Worm (Caenorhabditis elegans): ENCODE data around the gene D1022.3.

D1022.3 gene

ce11 chrII:7432327-7432726 is 23.8 kb downstream of the D1022.3 start, which contains the start of gene srd-54:
Gene srd-54 (plus strand): TSS chrII:7432627.
- TF ChIP-seq ceh-13 (GFP tag; optimal IDR thresholded peaks at IDR 0.05): no peak
- no peak for TF ChIP-seq tbx-37 (GFP tag; conservative IDR thresholded peaks at IDR 0.05)
- no peak for TF ChIP-seq sea-1 (GFP tag; conservative IDR thresholded peaks at IDR 0.05)
- no peak for TF ChIP-seq ceh-36 (tag; optimal IDR thresholded peaks at IDR 0.05)
- no peak for TF ChIP-seq ama-1 (optimal IDR thresholded peaks at IDR 0.05)
- no peak for TF ChIP-seq pes-1 (GFP tag; IDR thresholded peaks at IDR 0.05)
- no peak for TF ChIP-seq flt-1 (GFP tag; IDR thresholded peaks at IDR 0.05)
- no peak for TF ChIP-seq hmbx-1 (tag; optimal IDR thresholded peaks at IDR 0.05)
- TF ChIP-seq hmg-4 (GFP tag; optimal IDR thresholded peaks at IDR 0.05): no peak
- TF ChIP-seq F13C5.2 (tag; optimal IDR thresholded peaks at IDR 0.05): no peak

DNA sequence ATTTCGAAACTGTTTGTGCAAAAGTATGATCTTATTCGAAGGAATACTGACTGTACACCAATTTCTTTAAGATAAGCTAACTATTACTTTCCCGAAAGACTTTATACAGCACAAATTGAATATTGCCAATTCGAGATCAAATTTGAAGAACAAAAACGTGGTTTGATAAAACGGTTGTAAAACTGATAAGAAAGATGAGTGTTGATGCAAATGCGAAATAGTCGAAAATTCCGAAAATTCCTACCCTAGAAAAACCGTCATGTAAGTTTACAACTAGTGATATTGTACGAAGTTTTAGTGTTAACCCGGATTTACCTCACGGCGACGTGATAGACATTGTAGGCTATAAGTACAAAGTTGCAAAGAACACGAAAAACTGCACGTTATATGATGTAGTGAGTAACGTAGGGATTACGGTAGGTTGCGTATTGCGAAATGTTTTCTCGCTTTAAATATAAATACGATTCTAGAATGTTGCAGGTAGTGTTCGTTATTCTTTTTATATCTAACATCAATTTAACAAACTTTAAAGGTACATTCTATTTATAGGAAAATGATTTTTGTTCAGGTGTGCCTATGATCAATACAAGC is 35.2 kb downstream of the D1022.3 start:
- no peak for TF ChIP-seq ceh-13 (GFP tag; optimal IDR thresholded peaks at IDR 0.05)
- no peak for TF ChIP-seq tbx-37 (GFP tag; conservative IDR thresholded peaks at IDR 0.05)
- TF ChIP-seq pes-1 (GFP tag; IDR thresholded peaks at IDR 0.05): no peak
- TF ChIP-seq tbx-11 (GFP tag; IDR thresholded peaks at IDR 0.05): no peak
- TF ChIP-seq F13C5.2 (tag; optimal IDR thresholded peaks at IDR 0.05): no peak
- TF ChIP-seq flt-1 (GFP tag; IDR thresholded peaks at IDR 0.05): no peak
- no peak for TF ChIP-seq hnd-1 (tag; optimal IDR thresholded peaks at IDR 0.05)
- no peak for TF ChIP-seq hmbx-1 (tag; optimal IDR thresholded peaks at IDR 0.05)
- no peak for TF ChIP-seq sea-1 (GFP tag; conservative IDR thresholded peaks at IDR 0.05)
- TF ChIP-seq ceh-36 (tag; optimal IDR thresholded peaks at IDR 0.05): no peak
- no peak for TF ChIP-seq scrt-1 (GFP tag; IDR thresholded peaks at IDR 0.05)
- no peak for TF ChIP-seq B0310.2 (tag; optimal IDR thresholded peaks at IDR 0.05)
- no peak for TF ChIP-seq tra-4 (tag; optimal IDR thresholded peaks at IDR 0.05)
- no peak for TF ChIP-seq ets-7 (tag; optimal IDR thresholded peaks at IDR 0.05)
- TF ChIP-seq ama-1 (optimal IDR thresholded peaks at IDR 0.05): no peak
- TF ChIP-seq hmg-4 (GFP tag; optimal IDR thresholded peaks at IDR 0.05): no peak

DNA sequence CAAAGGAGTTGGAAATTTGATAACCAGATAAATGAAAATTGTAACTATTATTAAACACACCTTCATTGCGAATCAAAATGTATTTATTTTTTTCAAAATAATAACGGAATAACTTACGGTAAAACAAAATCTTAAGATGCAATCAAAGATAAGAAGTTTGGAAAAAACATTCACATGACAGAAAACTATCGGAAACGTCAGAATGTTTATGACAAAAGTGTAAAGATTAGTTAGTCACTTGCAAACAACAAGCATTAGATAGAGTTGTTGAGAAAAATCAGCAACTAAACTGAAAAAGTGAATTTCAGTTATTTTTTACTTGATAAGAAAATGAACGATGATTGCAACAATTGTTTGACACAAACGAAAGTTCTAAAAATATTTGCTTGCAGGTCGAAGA is 35.9 kb downstream of the D1022.3 start:
- TF ChIP-seq F13C5.2 (tag; optimal IDR thresholded peaks at IDR 0.05): no peak
- TF ChIP-seq scrt-1 (GFP tag; IDR thresholded peaks at IDR 0.05): no peak
- TF ChIP-seq sea-1 (GFP tag; conservative IDR thresholded peaks at IDR 0.05): no peak
- no peak for TF ChIP-seq flt-1 (GFP tag; IDR thresholded peaks at IDR 0.05)
- no peak for TF ChIP-seq ceh-13 (GFP tag; optimal IDR thresholded peaks at IDR 0.05)
- TF ChIP-seq hnd-1 (tag; optimal IDR thresholded peaks at IDR 0.05): no peak
- TF ChIP-seq ama-1 (optimal IDR thresholded peaks at IDR 0.05): no peak
- no peak for TF ChIP-seq ceh-36 (tag; optimal IDR thresholded peaks at IDR 0.05)
- no peak for TF ChIP-seq tra-4 (tag; optimal IDR thresholded peaks at IDR 0.05)
- no peak for TF ChIP-seq hmbx-1 (tag; optimal IDR thresholded peaks at IDR 0.05)
- TF ChIP-seq tbx-37 (GFP tag; conservative IDR thresholded peaks at IDR 0.05): no peak
- no peak for TF ChIP-seq ets-7 (tag; optimal IDR thresholded peaks at IDR 0.05)
- TF ChIP-seq pes-1 (GFP tag; IDR thresholded peaks at IDR 0.05): no peak
- no peak for TF ChIP-seq tbx-11 (GFP tag; IDR thresholded peaks at IDR 0.05)
- TF ChIP-seq hmg-4 (GFP tag; optimal IDR thresholded peaks at IDR 0.05): no peak
- no peak for TF ChIP-seq B0310.2 (tag; optimal IDR thresholded peaks at IDR 0.05)
- TF ChIP-seq aly-1 (tag; optimal IDR thresholded peaks at IDR 0.05): no peak

DNA sequence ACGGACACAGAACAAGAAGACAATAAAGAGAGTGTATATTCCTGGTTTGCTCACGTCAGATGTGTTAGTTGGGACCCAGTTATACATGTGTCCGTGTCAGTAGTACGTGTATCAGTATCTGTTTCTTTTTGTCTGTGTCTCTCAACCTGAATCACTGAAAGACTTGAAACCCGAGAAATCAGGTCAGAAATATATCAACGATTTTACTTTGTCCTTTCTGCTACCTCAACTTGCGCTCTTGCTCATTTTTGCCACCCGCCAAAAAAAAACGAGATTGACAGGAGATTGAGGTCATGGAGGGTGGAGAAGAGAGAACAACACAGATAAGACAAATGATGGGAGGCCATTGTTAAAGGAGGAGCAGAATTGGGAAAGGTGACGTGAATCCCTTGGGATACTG is 36.5 kb downstream of the D1022.3 start:
- TF ChIP-seq ceh-13 (GFP tag; optimal IDR thresholded peaks at IDR 0.05) (no peak), hmbx-1 (tag; optimal IDR thresholded peaks at IDR 0.05) (no peak), F13C5.2 (tag; optimal IDR thresholded peaks at IDR 0.05) (no peak), ama-1 (optimal IDR thresholded peaks at IDR 0.05) (no peak), ceh-36 (tag; optimal IDR thresholded peaks at IDR 0.05) (no peak), sea-1 (GFP tag; conservative IDR thresholded peaks at IDR 0.05) (no peak), tra-4 (tag; optimal IDR thresholded peaks at IDR 0.05) (no peak), tbx-11 (GFP tag; IDR thresholded peaks at IDR 0.05) (no peak), pes-1 (GFP tag; IDR thresholded peaks at IDR 0.05) (no peak), scrt-1 (GFP tag; IDR thresholded peaks at IDR 0.05) (no peak), tbx-37 (GFP tag; conservative IDR thresholded peaks at IDR 0.05) (no peak), aly-1 (tag; optimal IDR thresholded peaks at IDR 0.05) (no peak), B0310.2 (tag; optimal IDR thresholded peaks at IDR 0.05) (no peak), flt-1 (GFP tag; IDR thresholded peaks at IDR 0.05) (no peak), ets-7 (tag; optimal IDR thresholded peaks at IDR 0.05) (no peak), hmg-4 (GFP tag; optimal IDR thresholded peaks at IDR 0.05) (no peak), hnd-1 (tag; optimal IDR thresholded peaks at IDR 0.05) (no peak)

- TF ChIP-seq tbx-11 (GFP tag; IDR thresholded peaks at IDR 0.05): no peak
- TF ChIP-seq tra-4 (tag; optimal IDR thresholded peaks at IDR 0.05): no peak
- TF ChIP-seq pes-1 (GFP tag; IDR thresholded peaks at IDR 0.05): no peak
- no peak for TF ChIP-seq B0310.2 (tag; optimal IDR thresholded peaks at IDR 0.05)
- TF ChIP-seq hmbx-1 (tag; optimal IDR thresholded peaks at IDR 0.05): no peak
- no peak for TF ChIP-seq ets-7 (tag; optimal IDR thresholded peaks at IDR 0.05)
- TF ChIP-seq hnd-1 (tag; optimal IDR thresholded peaks at IDR 0.05): no peak
- TF ChIP-seq hmg-4 (GFP tag; optimal IDR thresholded peaks at IDR 0.05): no peak
- no peak for TF ChIP-seq ceh-36 (tag; optimal IDR thresholded peaks at IDR 0.05)
- TF ChIP-seq ama-1 (optimal IDR thresholded peaks at IDR 0.05): no peak
- no peak for TF ChIP-seq sea-1 (GFP tag; conservative IDR thresholded peaks at IDR 0.05)
- no peak for TF ChIP-seq ceh-13 (GFP tag; optimal IDR thresholded peaks at IDR 0.05)
- TF ChIP-seq tbx-37 (GFP tag; conservative IDR thresholded peaks at IDR 0.05): no peak
- TF ChIP-seq aly-1 (tag; optimal IDR thresholded peaks at IDR 0.05): no peak
- no peak for TF ChIP-seq scrt-1 (GFP tag; IDR thresholded peaks at IDR 0.05)
- no peak for TF ChIP-seq F13C5.2 (tag; optimal IDR thresholded peaks at IDR 0.05)
- no peak for TF ChIP-seq flt-1 (GFP tag; IDR thresholded peaks at IDR 0.05)
These were observed 42.3 kb downstream of the D1022.3 start for ce11 chrII:7413764-7414163.

DNA sequence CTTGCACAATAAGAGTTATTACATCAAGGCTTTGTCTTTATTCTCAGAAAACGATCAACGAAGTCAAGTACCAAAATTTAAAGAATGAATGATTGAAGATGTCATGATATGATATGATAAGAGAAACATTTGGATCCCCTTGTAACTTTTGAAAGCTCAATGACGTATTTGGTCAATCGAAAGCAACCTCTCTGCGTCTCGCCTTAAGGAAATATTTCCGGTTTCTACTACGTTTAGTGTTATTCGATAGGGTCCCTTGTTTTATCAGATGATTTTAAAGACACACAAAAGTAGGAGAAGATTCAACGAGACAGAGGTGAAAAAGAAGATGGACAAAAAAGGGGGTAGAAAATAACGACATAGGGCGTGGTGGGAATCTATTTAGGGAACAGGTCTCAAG is 42.8 kb downstream of the D1022.3 start:
- TF ChIP-seq tbx-11 (GFP tag; IDR thresholded peaks at IDR 0.05): no peak
- TF ChIP-seq tbx-37 (GFP tag; conservative IDR thresholded peaks at IDR 0.05): no peak
- TF ChIP-seq pes-1 (GFP tag; IDR thresholded peaks at IDR 0.05): no peak
- TF ChIP-seq B0310.2 (tag; optimal IDR thresholded peaks at IDR 0.05): no peak
- TF ChIP-seq ets-7 (tag; optimal IDR thresholded peaks at IDR 0.05): no peak
- TF ChIP-seq ceh-36 (tag; optimal IDR thresholded peaks at IDR 0.05): no peak

DNA sequence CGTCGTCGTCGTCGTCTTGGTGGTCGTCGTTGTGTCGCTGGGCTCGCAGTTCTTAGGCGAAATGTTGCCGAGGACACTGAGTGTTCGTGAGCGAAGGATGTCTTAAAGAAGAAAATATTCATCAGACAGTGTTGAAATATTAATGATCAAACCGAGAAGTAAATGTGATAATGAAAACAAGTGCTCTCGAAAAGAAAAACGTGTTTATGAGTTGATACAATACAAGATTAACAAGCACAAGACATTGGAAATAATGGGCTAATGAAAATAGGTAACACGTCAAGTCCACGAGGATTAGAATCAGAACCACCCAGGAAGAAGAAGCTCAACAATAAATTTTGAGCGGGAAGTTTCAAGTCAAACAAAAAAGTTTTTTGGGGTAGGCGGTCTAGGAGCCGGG is 44.2 kb downstream of the D1022.3 start, which contains the start of gene K02A2.5:
Gene K02A2.5, minus strand, starts transcription at position 101 of the 400 bp plus-strand sequence.
- TF ChIP-seq tbx-37 (GFP tag; conservative IDR thresholded peaks at IDR 0.05) (no peak), ceh-36 (tag; optimal IDR thresholded peaks at IDR 0.05) (no peak), flt-1 (GFP tag; IDR thresholded peaks at IDR 0.05) (no peak), sea-1 (GFP tag; conservative IDR thresholded peaks at IDR 0.05) (no peak), tra-4 (tag; optimal IDR thresholded peaks at IDR 0.05) (no peak), hmg-4 (GFP tag; optimal IDR thresholded peaks at IDR 0.05) (no peak), hmbx-1 (tag; optimal IDR thresholded peaks at IDR 0.05) (no peak), ceh-13 (GFP tag; optimal IDR thresholded peaks at IDR 0.05) (no peak), scrt-1 (GFP tag; IDR thresholded peaks at IDR 0.05) (no peak)
